Fruit fly (Drosophila melanogaster) whole organism, embryonic: Measurements from ENCODE around the gene CG11309.
A peak's percentile ranks its signal among the peaks of the same experiment; 100 is the strongest.

Experiments
- CG10209 ChIP-seq: fragments of 200-800 bp; sonication (Bioruptor generic); optimal IDR thresholded peaks from 3 replicates; lab custom pipeline; 2017; ENCODE audit warnings: missing biosample characterization, mild to moderate bottlenecking, missing genetic modification characterization, missing genetic modification reagents
- CG11085 ChIP-seq: fragments of 200-800 bp; sonication (Bioruptor generic); IDR thresholded peaks from 2 replicates; pipeline ENCODE4 v1.3.6; 2022; ENCODE audit warnings: missing biosample characterization, missing genetic modification characterization
- CG11247 ChIP-seq: fragments of 200-800 bp; sonication (Bioruptor generic); IDR thresholded peaks from 2 replicates; pipeline ENCODE4 v1.3.6; 2022; ENCODE audit warnings: missing biosample characterization, missing genetic modification characterization
- CG11456 ChIP-seq: fragments of 200-800 bp; sonication (Bioruptor generic); IDR thresholded peaks from 3 replicates; pipeline ENCODE4 v1.3.6; 2022; ENCODE audit warnings: missing biosample characterization, missing genetic modification characterization
- CG12104 ChIP-seq: fragments of 200-800 bp; sonication (Bioruptor generic); optimal IDR thresholded peaks from 3 replicates; lab custom pipeline; 2016; ENCODE audit warnings: missing biosample characterization, missing genetic modification characterization
- CG12769 ChIP-seq: fragments of 200-800 bp; sonication (Bioruptor generic); optimal IDR thresholded peaks from 2 replicates; lab custom pipeline; 2019; ENCODE audit warnings: missing biosample characterization, mild to moderate bottlenecking, missing genetic modification characterization, moderate library complexity
- CG13123 ChIP-seq: fragments of 200-800 bp; sonication (Bioruptor generic); optimal IDR thresholded peaks from 2 replicates; lab custom pipeline; 2016; ENCODE audit warnings: missing biosample characterization, missing genetic modification characterization
- CG13624 ChIP-seq: fragments of 200-800 bp; sonication (Bioruptor generic); optimal IDR thresholded peaks from 2 replicates; lab custom pipeline; 2016; ENCODE audit warnings: missing biosample characterization, missing genetic modification characterization
- CG13894 ChIP-seq: fragments of 200-800 bp; sonication (Bioruptor generic); optimal IDR thresholded peaks from 3 replicates; lab custom pipeline; 2018; ENCODE audit warnings: missing biosample characterization, mild to moderate bottlenecking, missing genetic modification characterization, moderate library complexity
- CG14014 ChIP-seq: fragments of 200-800 bp; sonication (Bioruptor generic); IDR thresholded peaks from 2 replicates; pipeline ENCODE4 v1.3.6; 2022; ENCODE audit warnings: missing biosample characterization, missing genetic modification characterization
- CG14710 ChIP-seq: fragments of 200-800 bp; sonication (Bioruptor generic); optimal IDR thresholded peaks from 3 replicates; lab custom pipeline; 2019; ENCODE audit warnings: missing biosample characterization, mild to moderate bottlenecking, missing genetic modification characterization, moderate library complexity
- CG15601 ChIP-seq: fragments of 200-800 bp; sonication (Bioruptor generic); optimal IDR thresholded peaks from 3 replicates; lab custom pipeline; 2019; ENCODE audit warnings: missing biosample characterization, mild to moderate bottlenecking, missing genetic modification characterization, moderate library complexity
- CG2199 ChIP-seq: fragments of 200-800 bp; sonication (Bioruptor generic); IDR thresholded peaks from 3 replicates; pipeline ENCODE4 v1.3.6; 2022; ENCODE audit warnings: missing biosample characterization, missing genetic modification characterization
- CG2202 ChIP-seq: fragments of 200-800 bp; sonication (Bioruptor generic); optimal IDR thresholded peaks from 2 replicates; lab custom pipeline; 2018; ENCODE audit warnings: missing biosample characterization, mild to moderate bottlenecking, missing genetic modification characterization
- CG32532 ChIP-seq: fragments of 200-800 bp; sonication (Bioruptor generic); IDR thresholded peaks from 2 replicates; pipeline ENCODE4 v1.3.6; 2022; ENCODE audit warnings: missing biosample characterization, missing genetic modification characterization
- CG34224 ChIP-seq: fragments of 200-800 bp; sonication (Bioruptor generic); IDR thresholded peaks from 3 replicates; pipeline ENCODE4 v1.3.6; 2022; ENCODE audit warnings: missing biosample characterization, missing genetic modification characterization; ENCODE audit not compliant: partially characterized antibody
- CG34422 ChIP-seq: fragments of 200-800 bp; sonication (Bioruptor generic); IDR thresholded peaks from 3 replicates; pipeline ENCODE4 v1.3.6; 2022; ENCODE audit warnings: missing biosample characterization, missing genetic modification characterization
- CG4707 ChIP-seq: fragments of 200-800 bp; sonication (Bioruptor generic); optimal IDR thresholded peaks from 2 replicates; lab custom pipeline; 2018; ENCODE audit warnings: missing biosample characterization, mild to moderate bottlenecking, missing genetic modification characterization, moderate library complexity
- CG6175 ChIP-seq: fragments of 200-800 bp; sonication (Bioruptor generic); IDR thresholded peaks from 3 replicates; pipeline ENCODE4 v1.3.6; 2022; ENCODE audit warnings: missing biosample characterization, missing genetic modification characterization
- CG6254 ChIP-seq: fragments of 200-800 bp; sonication (Bioruptor generic); optimal IDR thresholded peaks from 3 replicates; lab custom pipeline; 2017; ENCODE audit warnings: mild to moderate bottlenecking, missing biosample characterization, missing genetic modification reagents, missing genetic modification characterization
- CG6272 ChIP-seq: fragments of 200-800 bp; sonication (Bioruptor generic); IDR thresholded peaks from 2 replicates; pipeline ENCODE4 v1.3.6; 2022; ENCODE audit warnings: missing biosample characterization, missing genetic modification characterization
- CG7556 ChIP-seq: fragments of 200-800 bp; sonication (Bioruptor generic); optimal IDR thresholded peaks from 2 replicates; lab custom pipeline; 2017; ENCODE audit warnings: missing biosample characterization, mild to moderate bottlenecking, missing genetic modification characterization
- CG7987 ChIP-seq: fragments of 200-800 bp; sonication (Bioruptor generic); optimal IDR thresholded peaks from 2 replicates; lab custom pipeline; 2018; ENCODE audit warnings: missing biosample characterization, mild to moderate bottlenecking, missing genetic modification characterization, moderate library complexity
- CG8359 ChIP-seq: fragments of 200-800 bp; sonication (Bioruptor generic); optimal IDR thresholded peaks from 2 replicates; lab custom pipeline; 2017; ENCODE audit warnings: missing biosample characterization, mild to moderate bottlenecking, missing genetic modification characterization, borderline replicate concordance
- CG9215 ChIP-seq: fragments of 200-800 bp; sonication (Bioruptor generic); IDR thresholded peaks from 2 replicates; pipeline ENCODE4 v1.3.6; 2022; ENCODE audit warnings: missing biosample characterization, missing genetic modification characterization
- CG9437 ChIP-seq: fragments of 200-800 bp; sonication (Bioruptor generic); optimal IDR thresholded peaks from 2 replicates; lab custom pipeline; 2018; ENCODE audit warnings: missing biosample characterization, mild to moderate bottlenecking, missing genetic modification characterization
- CG9817 ChIP-seq: fragments of 200-800 bp; sonication (Bioruptor generic); optimal IDR thresholded peaks from 2 replicates; lab custom pipeline; 2018; ENCODE audit warnings: missing biosample characterization, mild to moderate bottlenecking, missing genetic modification characterization, moderate library complexity
- D19A ChIP-seq: fragments of 200-800 bp; optimal IDR thresholded peaks from 3 replicates; lab custom pipeline; 2019; ENCODE audit warnings: missing biosample characterization, mild to moderate bottlenecking, missing genetic modification characterization, moderate library complexity
- Dip2 ChIP-seq: fragments of 200-800 bp; sonication (Bioruptor generic); IDR thresholded peaks from 2 replicates; pipeline ENCODE4 v1.3.6; 2022; ENCODE audit warnings: missing biosample characterization, missing genetic modification characterization
- ERR ChIP-seq: fragments of 200-800 bp; sonication (Bioruptor generic); optimal IDR thresholded peaks from 2 replicates; lab custom pipeline; 2016; ENCODE audit warnings: missing biosample characterization, missing genetic modification characterization
- Lim3 ChIP-seq: fragments of 200-800 bp; sonication (Bioruptor generic); IDR thresholded peaks from 2 replicates; pipeline ENCODE4 v1.3.6; 2022; ENCODE audit warnings: missing biosample characterization, missing genetic modification characterization
- Meics ChIP-seq: fragments of 200-800 bp; sonication (Bioruptor generic); optimal IDR thresholded peaks from 2 replicates; lab custom pipeline; 2017; ENCODE audit warnings: missing biosample characterization, mild to moderate bottlenecking, missing genetic modification characterization
- NC2α ChIP-seq: fragments of 200-800 bp; sonication (Bioruptor generic); optimal IDR thresholded peaks from 2 replicates; lab custom pipeline; 2016; ENCODE audit warnings: missing biosample characterization, missing genetic modification characterization
- Oaz ChIP-seq: fragments of 200-800 bp; sonication (Bioruptor generic); IDR thresholded peaks from 2 replicates; pipeline ENCODE4 v1.3.6; 2022; ENCODE audit warnings: missing biosample characterization, missing genetic modification characterization
- Ptx1 ChIP-seq: fragments of 200-800 bp; sonication (Bioruptor generic); IDR thresholded peaks from 2 replicates; pipeline ENCODE4 v1.3.6; 2022; ENCODE audit warnings: missing biosample characterization, missing genetic modification characterization
- Six4 ChIP-seq: fragments of 200-800 bp; sonication (Bioruptor generic); optimal IDR thresholded peaks from 2 replicates; lab custom pipeline; 2016; ENCODE audit warnings: missing biosample characterization, missing genetic modification characterization
- Ssrp ChIP-seq: fragments of 200-800 bp; sonication (Bioruptor generic); optimal IDR thresholded peaks from 2 replicates; lab custom pipeline; 2018; ENCODE audit warnings: missing biosample characterization, mild to moderate bottlenecking, missing genetic modification characterization, moderate library complexity
- chinmo ChIP-seq: fragments of 200-800 bp; sonication (Bioruptor generic); IDR thresholded peaks from 4 replicates; pipeline ENCODE4 v1.3.6; 2022; ENCODE audit warnings: missing biosample characterization, missing genetic modification characterization; ENCODE audit not compliant: partially characterized antibody
- dpn ChIP-seq, 2 experiments: fragments of 200-800 bp; sonication (Bioruptor generic); optimal IDR thresholded peaks; 3 replicates each; lab custom pipeline; 2016; ENCODE audit warnings: missing biosample characterization in 2 of 2, missing genetic modification characterization in 2 of 2
- esg ChIP-seq: fragments of 200-800 bp; sonication (Bioruptor generic); conservative IDR thresholded peaks from 2 replicates; pipeline ENCODE4 v1.3.6; 2022; ENCODE audit warnings: missing biosample characterization, missing genetic modification characterization
- eve ChIP-seq, 2 experiments: fragments of >200 bp; optimal IDR thresholded peaks; 2 replicates each; lab custom pipeline; 2017; ENCODE audit warnings: missing biosample characterization in 2 of 2, missing genetic modification characterization in 2 of 2
- h ChIP-seq: fragments of >200 bp; optimal IDR thresholded peaks from 2 replicates; lab custom pipeline; 2017
- maf-S ChIP-seq: fragments of 200-800 bp; sonication (Bioruptor generic); optimal IDR thresholded peaks from 2 replicates; lab custom pipeline; 2016; ENCODE audit warnings: missing biosample characterization, missing genetic modification characterization
- nau ChIP-seq: fragments of 200-800 bp; sonication (Bioruptor generic); optimal IDR thresholded peaks from 3 replicates; lab custom pipeline; 2017; ENCODE audit warnings: missing biosample characterization, mild to moderate bottlenecking, missing genetic modification characterization, missing genetic modification reagents
- pros ChIP-seq: fragments of 200-800 bp; sonication (Bioruptor generic); optimal IDR thresholded peaks from 3 replicates; lab custom pipeline; 2019; ENCODE audit warnings: missing biosample characterization, mild to moderate bottlenecking, missing genetic modification characterization, moderate library complexity
- sens ChIP-seq: fragments of 200-800 bp; sonication (Bioruptor generic); peaks from one replicate; lab custom pipeline; 2016; ENCODE audit warnings: missing biosample characterization, missing genetic modification characterization
- tin ChIP-seq: fragments of 200-800 bp; sonication (Bioruptor generic); optimal IDR thresholded peaks from 3 replicates; lab custom pipeline; 2016; ENCODE audit warnings: missing biosample characterization, missing genetic modification characterization
- wek ChIP-seq: fragments of 200-800 bp; sonication (Bioruptor generic); optimal IDR thresholded peaks from 3 replicates; lab custom pipeline; 2018; ENCODE audit warnings: missing biosample characterization, mild to moderate bottlenecking, missing genetic modification characterization, moderate library complexity

The CG11309 gene

DNA sequence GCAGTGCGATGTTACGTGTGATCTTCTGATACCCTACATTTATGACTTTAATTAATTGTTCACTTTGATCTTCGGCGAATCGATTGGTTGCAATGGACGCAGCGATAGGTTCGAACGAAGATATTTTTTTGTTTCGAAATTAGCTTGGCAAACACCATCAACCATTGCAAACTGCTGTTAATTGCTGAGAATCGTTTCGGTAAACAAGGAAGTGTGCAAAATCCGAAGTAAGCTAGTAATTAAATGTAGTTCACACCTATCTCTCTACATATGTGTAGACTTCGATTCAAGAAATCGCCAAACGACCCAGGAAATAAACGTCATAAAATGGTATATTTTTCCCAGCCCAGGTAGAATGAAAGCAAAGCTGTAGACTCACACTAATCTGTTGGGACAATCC lies 6.1 kb downstream of the CG11309 start, which contains the start of gene CG43702:
Gene CG43702 (plus strand): TSS at position 301 of the 400 bp plus-strand sequence.
- TF ChIP-seq sens (GFP tag; lab: Kevin White, UChicago): peak; percentile 22
- no peak for TF ChIP-seq eve (GFP tag; optimal IDR thresholded peaks at IDR 0.05; lab: Kevin White, UChicago)
- TF ChIP-seq Ssrp (tag; lab: Kevin White, UChicago): no peak

- TF ChIP-seq CG32532 (GFP tag; lab: Robert Waterston, UW): no peak
- TF ChIP-seq maf-S (GFP tag; lab: Kevin White, UChicago): no peak
- no peak for TF ChIP-seq CG34422 (GFP tag; lab: Robert Waterston, UW)
- TF ChIP-seq dpn (GFP tag; optimal IDR thresholded peaks at IDR 0.05; lab: Kevin White, UChicago): no peak
- TF ChIP-seq tin (GFP tag; lab: Kevin White, UChicago): no peak
- TF ChIP-seq Six4: no peak
Observed at dm6 chr3L:21297703-21298102, 6.8 kb downstream of the CG11309 start, which contains the start of gene Edg78E. Edg78E (minus strand) TSS chr3L:21297803.

dm6 chr3L:21294202-21294601 lies 10.3 kb downstream of the CG11309 start, which contains the start of gene Cpr78Cb:
Cpr78Cb (plus strand) TSS chr3L:21294492.
- TF ChIP-seq CG11456 (GFP tag; lab: Robert Waterston, UW) (no peak), Lim3 (GFP tag; lab: Robert Waterston, UW) (no peak), CG13624 (GFP tag; lab: Kevin White, UChicago) (no peak), CG9215 (no peak), Oaz (GFP tag; lab: Robert Waterston, UW) (no peak), CG2202 (no peak), CG9437 (no peak), CG9817 (tag; lab: Kevin White, UChicago) (no peak), Dip2 (GFP tag; lab: Robert Waterston, UW) (no peak), CG14014 (GFP tag; lab: Robert Waterston, UW) (no peak), CG7987 (GFP tag; lab: Kevin White, UChicago) (no peak), wek (GFP tag; lab: Kevin White, UChicago) (no peak), CG13123 (no peak), CG14710 (no peak), CG7556 (GFP tag; lab: Kevin White, UChicago) (no peak), CG11085 (no peak), CG6272 (GFP tag; lab: Robert Waterston, UW) (no peak), esg (GFP tag; lab: Robert Waterston, UW) (no peak), nau (GFP tag; lab: Kevin White, UChicago) (no peak), Ptx1 (GFP tag; lab: Robert Waterston, UW) (no peak), CG8359 (GFP tag; lab: Kevin White, UChicago) (no peak), CG4707 (GFP tag; lab: Kevin White, UChicago) (no peak), h (lab: Kevin White, UChicago) (no peak), CG12769 (tag; lab: Kevin White, UChicago) (peak; percentile 47), CG2199 (0 out of 3 replicates have a peak, but pooled peaks have one; percentile 53), CG12104 (no peak), CG15601 (tag; lab: Kevin White, UChicago) (no peak), CG6175 (GFP tag; lab: Robert Waterston, UW) (no peak), CG6254 (GFP tag; lab: Kevin White, UChicago) (no peak), CG10209 (GFP tag; lab: Kevin White, UChicago) (no peak), CG13894 (tag; lab: Kevin White, UChicago) (peak; percentile 22), ERR (GFP tag; lab: Kevin White, UChicago) (no peak), chinmo (0 out of 4 replicates have a peak, but pooled peaks have one; percentile 6), NC2α (no peak), D19A (tag; lab: Kevin White, UChicago) (no peak), Meics (GFP tag; lab: Kevin White, UChicago) (no peak), pros (GFP tag; lab: Kevin White, UChicago) (no peak), CG11247 (GFP tag; lab: Robert Waterston, UW) (0 out of 2 replicates have a peak, but pooled peaks have one; percentile 44), CG34224 (no peak)
